Worm (Caenorhabditis elegans) whole organism, L2 larva: ENCODE results near the gene Y62H9A.2.

ENCODE experiments used
- ama-1 ChIP-seq: fragments of 150-350 bp; optimal IDR thresholded peaks from 2 replicates; lab custom pipeline; 2018; ENCODE audit warnings: inconsistent platforms
- egl-27 ChIP-seq: sonication (generic microtip); optimal IDR thresholded peaks from 3 replicates; lab custom pipeline; 2017; ENCODE audit warnings: missing biosample characterization, missing genetic modification reagents, missing genetic modification characterization
- fos-1 ChIP-seq: fragments of 150-350 bp; optimal IDR thresholded peaks from 2 replicates; lab custom pipeline; 2014; ENCODE audit warnings: missing biosample characterization, missing genetic modification characterization
- lsy-2 ChIP-seq, 2 experiments: fragments of 150-350 bp in 1 of 2; sonication (generic microtip) in 1 of 2; optimal IDR thresholded peaks; 2 replicates each; lab custom pipeline; 2014 to 2017; ENCODE audit warnings: missing biosample characterization in 2 of 2, missing genetic modification characterization in 2 of 2
- nhr-12 ChIP-seq: fragments of 150-350 bp; optimal IDR thresholded peaks from 2 replicates; lab custom pipeline; 2014; ENCODE audit warnings: missing biosample characterization, missing genetic modification characterization
- nhr-6 ChIP-seq: fragments of 150-350 bp; optimal IDR thresholded peaks from 2 replicates; lab custom pipeline; 2014; ENCODE audit warnings: missing biosample characterization, missing genetic modification characterization
- unc-39 ChIP-seq: fragments of 150-350 bp; optimal IDR thresholded peaks from 2 replicates; lab custom pipeline; 2014; ENCODE audit warnings: missing biosample characterization, missing genetic modification characterization
- ztf-1 ChIP-seq: fragments of 200-800 bp; sonication (Bioruptor generic); conservative IDR thresholded peaks from 2 replicates; pipeline ENCODE4 v1.3.6; 2022; ENCODE audit warnings: missing genetic modification characterization, missing compliant biosample characterization
- ztf-4 ChIP-seq: fragments of 150-350 bp; optimal IDR thresholded peaks from 2 replicates; lab custom pipeline; 2014; ENCODE audit warnings: missing biosample characterization, missing genetic modification characterization

DNA sequence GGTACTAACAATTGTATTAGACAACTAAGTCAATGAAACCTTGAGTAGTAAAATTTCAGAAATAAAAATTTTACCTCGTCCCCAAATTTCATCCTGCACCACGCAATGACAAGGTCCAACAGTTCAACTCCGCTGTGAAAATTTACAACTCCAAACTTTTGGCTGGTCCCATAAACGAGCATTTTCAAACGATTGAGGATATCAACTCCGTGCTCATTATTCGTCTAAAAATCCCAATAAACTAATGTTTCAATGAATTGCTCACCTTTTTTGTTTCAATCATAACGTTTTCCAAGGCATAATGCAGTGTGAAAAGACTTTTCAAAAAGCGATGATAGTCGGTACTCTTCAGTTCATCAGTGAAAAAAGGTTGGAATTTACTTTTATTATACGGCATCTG, 28.6 kb upstream of the Y62H9A.2 start:
- TF ChIP-seq egl-27 = no peak
- no peak for TF ChIP-seq unc-39 (tag; lab: Kevin White, UChicago)
- TF ChIP-seq lsy-2 (tag; optimal IDR thresholded peaks at IDR 0.05; lab: Kevin White, UChicago) = no peak
- TF ChIP-seq nhr-6 (tag; lab: Kevin White, UChicago) = no peak
- TF ChIP-seq nhr-12 = no peak
- no peak for TF ChIP-seq fos-1 (tag; lab: Kevin White, UChicago)
- TF ChIP-seq ztf-4 (tag; lab: Kevin White, UChicago) = no peak
- TF ChIP-seq ama-1 = no peak
- no peak for TF ChIP-seq ztf-1 (GFP tag; lab: Robert Waterston, UW)
